Worm (Caenorhabditis elegans): ENCODE data around the gene cyp-25A1.

DNA sequence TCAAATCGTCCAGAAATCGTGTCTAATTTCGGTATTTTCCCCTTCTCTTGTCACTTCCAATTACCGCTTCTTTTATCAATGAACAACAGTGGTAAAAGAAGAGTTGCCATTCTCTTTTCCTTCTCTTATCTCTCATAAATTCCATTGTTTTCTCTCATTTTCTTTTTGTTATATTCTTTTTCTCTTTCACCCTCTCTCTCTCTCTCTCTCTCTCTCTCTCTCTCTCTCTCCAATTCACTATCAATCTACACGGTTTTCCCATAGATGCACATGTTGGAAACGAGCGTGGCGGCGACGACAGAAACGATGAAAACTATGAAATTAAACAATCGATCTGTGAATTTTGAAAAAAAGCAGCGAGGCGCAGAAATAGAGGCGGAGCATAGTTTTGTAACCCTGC, 33.2 kb upstream of the cyp-25A1 start:
- TF ChIP-seq lin-26 (GFP tag; IDR thresholded peaks at IDR 0.05): no peak
- no peak for TF ChIP-seq snpc-1.1 (tag; optimal IDR thresholded peaks at IDR 0.05; ENCODE audit: insufficient read depth)
- TF ChIP-seq lin-35 (GFP tag; optimal IDR thresholded peaks at IDR 0.05): no peak
- no peak for TF ChIP-seq rcor-1 (GFP tag; IDR thresholded peaks at IDR 0.05)
- no peak for TF ChIP-seq ceh-40 (GFP tag; IDR thresholded peaks at IDR 0.05)
- TF ChIP-seq sea-2 (GFP tag; IDR thresholded peaks at IDR 0.05): no peak
- no peak for TF ChIP-seq cebp-1 (GFP tag; IDR thresholded peaks at IDR 0.05)
- peak; percentile 25 for TF ChIP-seq cebp-1 (tag; optimal IDR thresholded peaks at IDR 0.05)
- TF ChIP-seq fkh-3 (tag; optimal IDR thresholded peaks at IDR 0.05): no peak
- TF ChIP-seq unc-62 (GFP tag; optimal IDR thresholded peaks at IDR 0.05): no peak
- no peak for TF ChIP-seq egrh-3 (GFP tag; IDR thresholded peaks at IDR 0.05)
- no peak for TF ChIP-seq atf-7 (tag; optimal IDR thresholded peaks at IDR 0.05)
